Worm (Caenorhabditis elegans) whole organism, midembryonic: Measurements from ENCODE around the gene myrf-1.

ENCODE experiments used
- T22C8.4 ChIP-seq: fragments of 200-800 bp; sonication (Bioruptor generic); IDR thresholded peaks from 2 replicates; pipeline ENCODE4 v1.3.6; 2022; ENCODE audit warnings: missing genetic modification characterization, missing compliant biosample characterization
- cog-1 ChIP-seq: sonication (generic microtip); optimal IDR thresholded peaks from 2 replicates; lab custom pipeline; 2016; ENCODE audit warnings: missing genetic modification characterization, missing compliant biosample characterization
- flt-1 ChIP-seq: fragments of 200-800 bp; sonication (Bioruptor generic); IDR thresholded peaks from 2 replicates; pipeline ENCODE4 v1.3.6; 2022; ENCODE audit warnings: missing genetic modification characterization, missing compliant biosample characterization
- klf-2 ChIP-seq: fragments of 200-800 bp; sonication (Bioruptor generic); conservative IDR thresholded peaks from 2 replicates; pipeline ENCODE4 v1.3.6; 2022; ENCODE audit warnings: missing genetic modification reagents, missing genetic modification characterization, missing compliant biosample characterization
- med-1 ChIP-seq: sonication (generic microtip); optimal IDR thresholded peaks from 2 replicates; lab custom pipeline; 2017; ENCODE audit warnings: missing genetic modification characterization, mild to moderate bottlenecking, missing compliant biosample characterization, antibody characterized with exemption, missing genetic modification reagents; ENCODE audit not compliant: insufficient read depth
- ref-1 ChIP-seq: fragments of 200-800 bp; sonication (Bioruptor generic); conservative IDR thresholded peaks from 2 replicates; pipeline ENCODE4 v1.3.6; 2022; ENCODE audit warnings: missing genetic modification reagents, missing genetic modification characterization, missing compliant biosample characterization
- tab-1 ChIP-seq: fragments of 200-800 bp; sonication (Bioruptor generic); IDR thresholded peaks from 2 replicates; pipeline ENCODE4 v1.3.6; 2022; ENCODE audit warnings: missing genetic modification characterization, missing compliant biosample characterization
- ztf-23 ChIP-seq: fragments of 200-800 bp; sonication (Bioruptor generic); IDR thresholded peaks from 2 replicates; pipeline ENCODE4 v1.3.6; 2022; ENCODE audit warnings: missing genetic modification reagents, missing genetic modification characterization, missing compliant biosample characterization
- ztf-29 ChIP-seq: fragments of 200-800 bp; sonication (Bioruptor generic); IDR thresholded peaks from 2 replicates; pipeline ENCODE4 v1.3.6; 2022; ENCODE audit warnings: missing genetic modification reagents, missing genetic modification characterization, missing compliant biosample characterization

Gene myrf-1

DNA sequence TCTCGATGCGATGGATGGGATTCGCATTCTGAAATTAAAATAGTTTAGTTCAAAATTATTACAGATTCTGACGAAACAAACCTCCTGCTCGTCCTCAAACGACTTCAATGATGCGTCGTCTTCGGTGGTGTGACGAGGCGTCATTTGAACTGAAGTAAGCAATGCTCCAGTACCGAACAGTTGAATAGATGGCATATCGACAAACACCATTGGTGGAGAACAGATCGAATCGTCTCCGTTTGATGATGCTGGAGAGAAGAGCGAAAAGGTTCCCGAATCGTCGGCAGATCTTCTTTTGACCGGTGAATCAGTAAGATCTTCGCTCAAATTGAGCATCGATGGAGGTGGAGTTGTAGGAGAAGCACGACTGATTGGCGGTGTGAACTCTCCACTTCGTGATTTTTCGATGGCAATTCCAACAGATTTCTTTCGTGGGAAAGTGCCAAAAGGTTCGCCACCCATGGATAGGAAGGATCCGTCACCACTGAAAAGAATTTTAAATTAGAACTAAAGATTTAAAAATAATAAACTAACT lies 42.1 kb upstream of the myrf-1 start:
- TF ChIP-seq med-1 (GFP tag; lab: Kevin White, UChicago) (no peak), flt-1 (GFP tag; lab: Robert Waterston, UW) (no peak), ztf-29 (GFP tag; lab: Robert Waterston, UW) (no peak), T22C8.4 (GFP tag; lab: Robert Waterston, UW) (0 out of 2 replicates have a peak, but pooled peaks have one; percentile 13), ztf-23 (GFP tag; lab: Robert Waterston, UW) (no peak), tab-1 (GFP tag; lab: Robert Waterston, UW) (no peak)

DNA sequence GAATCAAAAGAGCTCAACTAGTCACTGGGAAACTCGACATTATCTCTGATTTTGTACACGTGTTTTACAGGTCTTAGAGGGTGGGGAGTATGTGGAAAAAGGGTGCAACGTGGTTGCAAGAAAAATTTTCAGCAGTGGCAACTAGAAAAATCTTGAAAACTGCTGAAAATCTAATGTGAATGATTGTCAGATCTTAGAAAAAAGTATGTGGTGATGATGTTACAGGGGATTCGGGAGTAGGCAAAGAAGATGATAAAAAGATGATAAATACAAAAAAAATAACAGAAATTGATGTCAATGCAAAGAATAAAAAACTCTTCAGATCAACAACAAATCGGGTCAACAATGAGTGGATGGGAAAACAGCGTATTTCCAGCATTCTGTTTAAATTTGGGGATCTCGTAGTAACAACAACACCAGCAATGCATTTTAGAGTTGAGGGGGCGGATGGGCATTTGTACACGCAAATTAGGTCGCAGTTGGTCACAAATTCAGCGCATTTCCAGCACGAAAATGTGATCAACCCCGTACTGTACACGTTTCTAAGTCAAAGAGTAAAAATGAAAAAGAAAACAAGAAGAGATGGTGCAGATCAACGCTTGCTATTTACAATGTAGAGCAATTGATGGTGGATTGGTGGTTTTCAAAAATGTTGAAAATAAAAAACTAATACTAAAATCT lies 41.3 kb upstream of the myrf-1 start:
- no peak for TF ChIP-seq flt-1 (GFP tag; lab: Robert Waterston, UW)
- TF ChIP-seq T22C8.4 (GFP tag; lab: Robert Waterston, UW) = no peak
- no peak for TF ChIP-seq klf-2 (GFP tag; lab: Robert Waterston, UW)
- TF ChIP-seq ref-1 (GFP tag; lab: Robert Waterston, UW) = no peak; the same call in 1 of the 2 replicates
- TF ChIP-seq ztf-23 (GFP tag; lab: Robert Waterston, UW) = no peak

DNA sequence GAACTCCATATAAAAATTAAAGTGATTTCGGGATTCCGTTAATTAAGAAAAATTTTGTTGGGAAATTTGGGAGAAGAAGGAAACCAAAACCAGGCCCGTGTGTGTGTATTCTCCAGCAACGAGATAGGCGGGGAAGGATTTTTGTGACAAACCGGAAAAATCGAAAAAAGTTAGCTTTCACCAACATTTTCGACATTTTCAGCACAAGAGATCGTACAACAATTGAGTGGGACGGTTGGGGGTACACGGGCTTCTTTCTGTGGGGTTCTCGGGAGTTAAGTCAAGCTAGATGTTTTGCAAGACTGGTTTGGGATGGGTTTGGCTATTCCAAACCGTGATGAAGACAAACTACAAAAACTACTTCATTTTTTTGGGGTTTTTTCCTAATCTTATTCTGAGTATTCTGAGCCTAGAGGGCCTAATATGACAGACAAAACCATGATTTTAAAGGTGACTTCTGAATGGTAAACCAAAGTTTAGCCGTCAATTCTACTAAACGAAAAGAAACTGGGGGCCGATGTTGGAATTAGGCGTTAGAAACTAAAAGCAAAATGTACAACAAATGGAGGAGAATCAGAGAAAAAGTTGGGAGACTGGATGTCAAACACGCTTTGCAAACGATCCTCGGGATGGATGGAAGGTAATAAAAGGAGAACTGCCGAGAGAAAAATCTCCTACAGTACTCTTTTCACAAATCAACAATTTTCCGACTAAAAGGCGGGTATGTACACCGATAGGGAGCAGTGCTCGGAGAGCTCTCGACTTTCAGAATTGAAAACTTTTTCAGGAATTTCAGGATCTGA lies 40.5 kb upstream of the myrf-1 start:
- TF ChIP-seq ztf-29 (GFP tag; lab: Robert Waterston, UW) (no peak), T22C8.4 (GFP tag; lab: Robert Waterston, UW) (no peak), flt-1 (GFP tag; lab: Robert Waterston, UW) (no peak), ztf-23 (GFP tag; lab: Robert Waterston, UW) (no peak), med-1 (GFP tag; lab: Kevin White, UChicago) (no peak), ref-1 (GFP tag; lab: Robert Waterston, UW) (no peak)

DNA sequence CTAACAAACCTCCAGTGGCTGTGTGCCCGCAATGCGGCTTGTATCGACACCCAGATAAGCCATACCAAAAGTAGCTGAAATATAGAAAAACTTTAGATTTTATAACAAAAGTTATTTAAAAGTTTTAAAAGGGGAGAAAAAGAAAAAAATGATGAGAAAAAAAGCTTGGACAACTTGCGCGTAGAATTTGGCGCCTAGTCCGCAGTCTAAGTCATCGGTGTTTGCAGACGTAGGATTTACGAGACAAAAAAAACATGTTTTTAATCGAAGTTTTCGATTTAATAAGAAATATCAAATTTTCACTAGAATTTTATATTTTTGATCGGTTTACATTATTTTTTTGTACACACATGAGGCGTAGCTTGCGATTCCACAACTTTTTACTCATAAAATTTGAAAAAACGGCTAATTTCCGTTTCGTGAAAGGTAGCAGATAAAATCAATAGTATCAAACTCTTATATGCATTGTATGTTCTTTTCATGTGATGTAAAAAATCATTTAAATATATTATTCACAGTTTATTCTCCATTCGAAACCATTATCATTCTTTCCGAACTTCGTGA lies 39.7 kb upstream of the myrf-1 start, which contains the start of gene pro-1:
pro-1 (minus strand) TSS at position 74 of the 564 bp plus-strand sequence.
- no peak for TF ChIP-seq med-1 (GFP tag; lab: Kevin White, UChicago)
- no peak for TF ChIP-seq ref-1 (GFP tag; lab: Robert Waterston, UW)
- peak; percentile 53 for TF ChIP-seq cog-1
- peak; percentile 59; the same call in 1 of the 2 replicates for TF ChIP-seq flt-1 (GFP tag; lab: Robert Waterston, UW)

DNA sequence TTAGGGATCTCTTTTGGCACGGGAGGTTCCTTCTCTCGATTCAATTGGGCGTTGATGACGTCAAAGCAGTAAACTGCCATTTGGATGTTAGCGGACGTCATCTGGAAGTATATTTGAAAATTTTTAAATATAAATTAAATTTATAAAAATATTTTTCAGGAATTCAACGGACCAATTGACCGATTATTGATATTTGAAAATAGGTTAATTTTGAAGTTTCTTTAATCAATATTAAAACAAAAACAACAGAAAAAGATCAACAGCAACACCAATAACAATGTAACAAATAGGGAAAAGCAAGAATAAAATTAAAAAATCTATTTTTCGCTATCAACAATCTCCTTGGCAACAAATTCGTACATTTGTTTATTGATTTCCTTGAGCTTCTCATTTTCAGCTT lies 36.9 kb upstream of the myrf-1 start, which contains the start of gene R166.3:
R166.3 (minus strand) TSS at position 101 of the 400 bp plus-strand sequence.
- no peak for TF ChIP-seq cog-1
- TF ChIP-seq klf-2 (GFP tag; lab: Robert Waterston, UW) = no peak
- TF ChIP-seq flt-1 (GFP tag; lab: Robert Waterston, UW) = no peak
- no peak for TF ChIP-seq med-1 (GFP tag; lab: Kevin White, UChicago)
- TF ChIP-seq tab-1 (GFP tag; lab: Robert Waterston, UW) = no peak
- no peak for TF ChIP-seq ztf-29 (GFP tag; lab: Robert Waterston, UW)
- TF ChIP-seq T22C8.4 (GFP tag; lab: Robert Waterston, UW) = no peak
- no peak for TF ChIP-seq ref-1 (GFP tag; lab: Robert Waterston, UW)
- no peak for TF ChIP-seq ztf-23 (GFP tag; lab: Robert Waterston, UW)

DNA sequence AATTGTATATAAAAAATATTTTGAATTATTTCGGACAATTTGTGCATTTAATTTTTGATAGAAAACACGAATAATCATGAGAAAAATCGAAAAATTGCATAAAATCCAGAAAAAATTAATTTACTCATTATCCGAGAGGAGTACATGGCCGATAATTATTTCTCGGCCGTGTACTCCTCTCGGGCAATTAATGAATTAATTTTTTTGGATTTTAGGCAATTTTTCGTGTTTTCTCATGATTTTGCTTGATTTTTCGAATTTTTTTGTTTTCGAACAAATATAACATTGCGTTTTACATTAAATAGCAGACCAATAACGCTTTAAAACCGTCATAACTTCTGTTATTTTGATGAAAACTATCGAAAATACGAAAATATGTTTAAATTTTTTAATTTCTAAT lies 35.6 kb upstream of the myrf-1 start:
- TF ChIP-seq ztf-29 (GFP tag; lab: Robert Waterston, UW) (no peak), tab-1 (GFP tag; lab: Robert Waterston, UW) (no peak), klf-2 (GFP tag; lab: Robert Waterston, UW) (no peak), cog-1 (peak; percentile 38), T22C8.4 (GFP tag; lab: Robert Waterston, UW) (no peak)

DNA sequence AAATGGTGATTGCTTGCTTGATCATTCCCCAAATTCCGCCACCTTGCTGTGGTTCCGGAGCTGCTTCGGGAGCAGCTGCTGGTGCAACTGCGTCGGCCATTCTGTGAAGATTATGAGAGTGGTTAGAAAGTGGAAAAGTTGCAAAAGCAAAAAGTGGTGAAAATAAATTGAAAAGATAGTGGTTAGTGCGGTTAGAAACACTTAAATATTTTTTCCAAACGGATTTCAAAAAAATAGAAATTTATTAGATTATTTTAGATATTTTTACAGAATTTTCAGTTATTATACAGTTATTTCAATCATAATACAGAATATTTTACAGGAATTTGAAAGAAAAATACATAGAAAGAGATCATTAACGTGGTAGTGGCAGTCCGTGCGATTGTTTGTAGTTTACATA lies 35.2 kb upstream of the myrf-1 start, which contains the start of gene R166.2:
R166.2 (minus strand) TSS at position 101 of the 400 bp plus-strand sequence.
- TF ChIP-seq ztf-23 (GFP tag; lab: Robert Waterston, UW) (no peak), med-1 (GFP tag; lab: Kevin White, UChicago) (no peak), klf-2 (GFP tag; lab: Robert Waterston, UW) (no peak), ztf-29 (GFP tag; lab: Robert Waterston, UW) (no peak), T22C8.4 (GFP tag; lab: Robert Waterston, UW) (no peak), tab-1 (GFP tag; lab: Robert Waterston, UW) (no peak), ref-1 (GFP tag; lab: Robert Waterston, UW) (no peak), cog-1 (no peak), flt-1 (GFP tag; lab: Robert Waterston, UW) (no peak)

DNA sequence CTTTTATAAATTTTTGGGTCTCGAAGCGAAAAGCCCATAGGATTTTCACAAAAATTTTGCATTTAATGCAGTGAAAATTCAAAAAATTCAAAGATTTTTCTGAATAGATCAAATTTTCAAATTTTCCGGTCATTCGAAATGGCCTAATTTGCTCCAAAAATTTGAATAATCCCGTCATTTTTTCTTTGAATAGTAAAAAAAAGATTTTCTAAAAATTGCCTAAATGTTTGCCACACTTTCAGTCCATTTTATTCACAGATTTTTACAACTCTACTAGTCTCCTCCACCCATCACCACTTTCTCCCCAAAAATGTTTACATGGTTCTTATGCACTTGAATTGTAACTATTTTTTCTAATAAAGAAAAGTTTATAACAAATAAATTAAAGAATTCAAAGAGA lies 31.6 kb upstream of the myrf-1 start:
- TF ChIP-seq med-1 (GFP tag; lab: Kevin White, UChicago) (no peak), ztf-29 (GFP tag; lab: Robert Waterston, UW) (no peak), ref-1 (GFP tag; lab: Robert Waterston, UW) (no peak), ztf-23 (GFP tag; lab: Robert Waterston, UW) (no peak), cog-1 (no peak), klf-2 (GFP tag; lab: Robert Waterston, UW) (no peak), flt-1 (GFP tag; lab: Robert Waterston, UW) (no peak)

DNA sequence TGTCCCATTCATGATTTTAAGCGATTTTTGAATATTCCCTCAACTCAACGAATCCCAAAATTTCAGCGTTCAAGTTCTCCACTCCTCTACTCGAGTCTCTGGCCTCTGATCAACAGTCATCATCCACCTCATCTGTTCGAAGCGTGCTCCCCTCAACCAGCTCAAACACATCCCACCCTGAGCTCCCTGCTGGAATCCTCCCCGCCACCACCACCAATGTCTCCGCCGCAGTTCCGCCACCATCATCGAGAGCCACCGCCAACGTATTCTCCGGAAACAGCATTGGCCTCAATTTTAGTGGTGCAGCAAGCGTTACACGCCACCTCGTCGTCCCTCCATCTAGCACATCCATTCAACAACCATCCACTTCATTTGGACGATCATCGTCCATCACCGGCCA lies 29.3 kb upstream of the myrf-1 start:
- TF ChIP-seq ref-1 (GFP tag; lab: Robert Waterston, UW) (no peak), med-1 (GFP tag; lab: Kevin White, UChicago) (no peak), T22C8.4 (GFP tag; lab: Robert Waterston, UW) (no peak), klf-2 (GFP tag; lab: Robert Waterston, UW) (no peak), ztf-29 (GFP tag; lab: Robert Waterston, UW) (no peak), cog-1 (no peak)
